Fruit fly (Drosophila melanogaster) whole organism, pupa: ENCODE measurements around the gene SrpRalpha.

Experiments
- CG8159 ChIP-seq: fragments of 200-800 bp; sonication (Bioruptor generic); optimal IDR thresholded peaks from 3 replicates; lab custom pipeline; 2018; ENCODE audit warnings: missing biosample characterization, mild to moderate bottlenecking, missing genetic modification characterization, moderate library complexity
- Pif1A ChIP-seq: fragments of 200-800 bp; sonication (Bioruptor generic); optimal IDR thresholded peaks from 3 replicates; lab custom pipeline; 2016; ENCODE audit warnings: missing biosample characterization, missing genetic modification characterization
- Snoo ChIP-seq: fragments of 200-800 bp; sonication (Bioruptor generic); optimal IDR thresholded peaks from 3 replicates; lab custom pipeline; 2017; ENCODE audit warnings: missing biosample characterization, mild to moderate bottlenecking, missing genetic modification characterization, inconsistent platforms

DNA sequence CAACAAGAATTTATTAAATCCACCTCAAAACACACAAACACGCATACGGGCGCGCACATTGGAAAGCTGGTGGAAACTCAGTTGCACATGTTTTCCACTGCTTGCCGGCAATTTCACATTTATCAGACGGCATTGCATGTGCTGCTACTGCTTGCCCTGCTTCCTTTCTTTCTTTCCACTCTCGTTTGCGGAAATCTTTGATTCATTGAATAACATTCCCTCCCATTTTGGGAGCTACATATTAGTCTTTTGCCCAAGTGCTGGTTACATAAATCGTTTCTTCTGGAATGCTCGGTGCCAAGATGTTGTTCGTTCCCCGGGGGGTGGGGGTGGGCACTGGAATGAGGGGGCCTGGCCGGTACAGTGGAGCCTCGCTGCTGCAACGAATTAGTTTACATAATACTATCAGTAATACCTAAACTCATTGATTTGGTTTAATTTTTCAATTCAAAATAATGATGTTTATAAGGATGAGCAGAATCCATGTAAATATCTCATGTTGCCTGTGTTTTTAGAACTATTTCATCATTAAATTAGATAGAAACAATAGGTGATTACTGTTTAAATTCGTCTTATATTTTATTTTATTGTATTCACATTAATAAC lies 19.9 kb downstream of the SrpRalpha start:
- TF ChIP-seq Snoo (no peak), CG8159 (tag; lab: Kevin White, UChicago) (no peak), Pif1A (GFP tag; lab: Kevin White, UChicago) (no peak)
